Worm (Caenorhabditis elegans) whole organism, L1 larva: ENCODE results near the gene dct-19.

Experiments
- tbx-2 ChIP-seq: sonication (generic microtip); optimal IDR thresholded peaks from 2 replicates; lab custom pipeline; 2016; ENCODE audit warnings: missing genetic modification characterization, missing compliant biosample characterization
- ztf-4 ChIP-seq: fragments of 150-350 bp; optimal IDR thresholded peaks from 2 replicates; lab custom pipeline; 2014; ENCODE audit warnings: missing biosample characterization, missing genetic modification characterization

ce11 chrIV:12957730-12958129 lies 15.0 kb downstream of the dct-19 start, which contains the start of gene F55G11.6:
- TF ChIP-seq ztf-4 (no peak), tbx-2 (no peak)
